Worm (Caenorhabditis elegans): Measurements from ENCODE around the gene nep-17.

nep-17 gene

ce11 chrII:13542991-13543390, 35.4 kb downstream of the nep-17 start:
- TF ChIP-seq ceh-8 (GFP tag; optimal IDR thresholded peaks at IDR 0.05): peak; percentile 21
- no peak for TF ChIP-seq grh-1 (GFP tag; IDR thresholded peaks at IDR 0.05)

- TF ChIP-seq aly-2 (tag; optimal IDR thresholded peaks at IDR 0.05): no peak
- no peak for TF ChIP-seq alr-1 (tag; optimal IDR thresholded peaks at IDR 0.05; ENCODE audit: borderline replicate concordance)
- no peak for TF ChIP-seq fkh-4 (tag; optimal IDR thresholded peaks at IDR 0.05; ENCODE audit: borderline replicate concordance)
- no peak for TF ChIP-seq ces-1 (GFP tag; optimal IDR thresholded peaks at IDR 0.05)
- TF ChIP-seq mdl-1 (tag; optimal IDR thresholded peaks at IDR 0.05): no peak
- no peak for TF ChIP-seq pax-3 (tag; optimal IDR thresholded peaks at IDR 0.05)
- TF ChIP-seq mep-1 (tag; optimal IDR thresholded peaks at IDR 0.05): no peak
- no peak for TF ChIP-seq mab-9 (GFP tag; IDR thresholded peaks at IDR 0.05)
Measured at ce11 chrII:13547545-13547944, 39.9 kb downstream of the nep-17 start, which contains the start of gene ddl-2. Gene ddl-2 (minus strand): TSS chrII:13547645.

- TF ChIP-seq nhr-20 (tag; optimal IDR thresholded peaks at IDR 0.05) (no peak), unc-86 (tag; optimal IDR thresholded peaks at IDR 0.05) (no peak), nhr-12 (tag; optimal IDR thresholded peaks at IDR 0.05) (no peak), unc-98 (GFP tag; IDR thresholded peaks at IDR 0.05) (no peak), C16A3.4 (tag; optimal IDR thresholded peaks at IDR 0.05) (no peak), lsy-2 (tag; optimal IDR thresholded peaks at IDR 0.05) (no peak), unc-30 (tag; optimal IDR thresholded peaks at IDR 0.05) (no peak), rnt-1 (tag; optimal IDR thresholded peaks at IDR 0.05) (no peak), hpl-2 (GFP tag; optimal IDR thresholded peaks at IDR 0.05) (no peak), unc-130 (tag; optimal IDR thresholded peaks at IDR 0.05) (no peak)
Measured at ce11 chrII:13560553-13560952, 52.9 kb downstream of the nep-17 start.
